Worm (Caenorhabditis elegans) whole organism, L4/young adult: ENCODE measurements around the gene ins-4.

Experiments
- W03F9.2 ChIP-seq: fragments of 150-350 bp; optimal IDR thresholded peaks from 2 replicates; lab custom pipeline; 2014; ENCODE audit warnings: missing biosample characterization, missing genetic modification characterization
- dao-5 ChIP-seq: sonication (generic microtip); optimal IDR thresholded peaks from 2 replicates; lab custom pipeline; 2016; ENCODE audit warnings: missing genotype, missing genetic modification characterization, moderate library complexity, missing compliant biosample characterization
- him-1 ChIP-seq: sonication (generic microtip); optimal IDR thresholded peaks from 2 replicates; lab custom pipeline; 2016; ENCODE audit warnings: missing genotype, missing genetic modification reagents, missing genetic modification characterization, missing compliant biosample characterization

DNA sequence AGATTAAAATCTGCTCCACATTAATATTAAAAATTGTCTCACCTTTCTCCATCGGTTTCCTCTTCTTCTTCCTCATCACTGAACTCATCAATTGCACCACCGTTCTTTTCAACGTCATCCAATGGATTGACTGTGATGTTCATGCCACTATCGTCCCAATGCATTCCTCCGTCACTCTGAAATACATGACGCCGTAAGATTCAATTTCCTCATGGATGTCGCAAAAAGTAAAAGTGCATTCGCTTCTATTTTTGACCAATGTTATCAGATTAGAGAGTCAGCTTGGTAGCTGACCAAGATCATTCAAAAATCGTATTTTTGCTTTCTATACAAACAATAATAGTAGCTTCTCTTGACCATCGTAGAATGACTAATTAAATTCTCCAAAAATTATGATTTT lies 49.7 kb upstream of the ins-4 start:
- TF ChIP-seq W03F9.2 (tag; lab: Kevin White, UChicago) (no peak), him-1 (tag; lab: Kevin White, UChicago) (no peak), dao-5 (no peak)
